Worm (Caenorhabditis elegans): ENCODE measurements around the gene phy-2.

DNA sequence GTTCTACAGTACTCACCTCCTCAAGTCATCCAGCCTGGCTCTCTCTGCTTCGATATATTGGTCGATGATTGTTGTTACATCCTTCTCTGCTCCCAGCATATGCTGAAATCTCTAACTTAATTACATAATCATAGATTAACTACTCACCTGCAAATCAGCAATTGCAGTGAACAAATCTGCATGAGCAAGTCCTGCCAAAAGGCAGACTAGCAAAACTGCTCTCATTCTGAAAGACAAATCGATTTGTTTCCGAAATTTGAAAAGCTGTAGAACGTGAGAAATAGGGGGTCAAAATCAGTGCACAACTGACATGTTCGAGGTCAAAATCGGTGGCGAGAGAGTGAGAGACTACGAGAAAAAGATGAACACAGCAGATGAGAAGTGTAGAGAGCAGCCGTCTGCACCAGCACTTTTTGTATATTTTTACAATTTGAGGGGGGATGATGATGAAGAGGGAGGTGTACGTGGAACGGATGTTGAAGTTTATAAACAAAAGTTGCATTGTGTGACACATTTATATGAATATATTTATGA is at the start of gene phy-2:
- TF ChIP-seq tbx-2 (tag; optimal IDR thresholded peaks at IDR 0.05): no peak
- TF ChIP-seq hlh-8 (tag; optimal IDR thresholded peaks at IDR 0.05): no peak
- TF ChIP-seq pag-3 (tag; optimal IDR thresholded peaks at IDR 0.05; ENCODE audit: borderline replicate concordance): no peak
- TF ChIP-seq nhr-11 (tag; optimal IDR thresholded peaks at IDR 0.05): no peak
- no peak for TF ChIP-seq lin-11 (tag; optimal IDR thresholded peaks at IDR 0.05)
- TF ChIP-seq hlh-30 (tag; optimal IDR thresholded peaks at IDR 0.05; ENCODE audit: insufficient read depth): no peak
- no peak for TF ChIP-seq ama-1 (optimal IDR thresholded peaks at IDR 0.05)

All from whole organism, late embryonic.